Fruit fly (Drosophila melanogaster) whole organism, prepupa: Measurements from ENCODE around the gene Sry-alpha.

Experiments
- CG31627 ChIP-seq: fragments of 200-800 bp; sonication (Bioruptor generic); optimal IDR thresholded peaks from 3 replicates; lab custom pipeline; 2016; ENCODE audit warnings: missing biosample characterization, missing genetic modification characterization
- CG4318 ChIP-seq: fragments of 200-800 bp; sonication (Bioruptor generic); optimal IDR thresholded peaks from 3 replicates; lab custom pipeline; 2017; ENCODE audit warnings: missing biosample characterization, mild to moderate bottlenecking, missing genetic modification characterization
- CG6792 ChIP-seq: fragments of 200-800 bp; sonication (Bioruptor generic); optimal IDR thresholded peaks from 3 replicates; lab custom pipeline; 2016; ENCODE audit warnings: missing biosample characterization, missing genetic modification characterization
- Eip75B ChIP-seq: fragments of 200-800 bp; sonication (Bioruptor generic); optimal IDR thresholded peaks from 3 replicates; lab custom pipeline; 2016; ENCODE audit warnings: missing biosample characterization, missing genetic modification characterization
- achi ChIP-seq: fragments of 200-800 bp; sonication (Bioruptor generic); optimal IDR thresholded peaks from 3 replicates; lab custom pipeline; 2016; ENCODE audit warnings: missing biosample characterization, missing genetic modification characterization

DNA sequence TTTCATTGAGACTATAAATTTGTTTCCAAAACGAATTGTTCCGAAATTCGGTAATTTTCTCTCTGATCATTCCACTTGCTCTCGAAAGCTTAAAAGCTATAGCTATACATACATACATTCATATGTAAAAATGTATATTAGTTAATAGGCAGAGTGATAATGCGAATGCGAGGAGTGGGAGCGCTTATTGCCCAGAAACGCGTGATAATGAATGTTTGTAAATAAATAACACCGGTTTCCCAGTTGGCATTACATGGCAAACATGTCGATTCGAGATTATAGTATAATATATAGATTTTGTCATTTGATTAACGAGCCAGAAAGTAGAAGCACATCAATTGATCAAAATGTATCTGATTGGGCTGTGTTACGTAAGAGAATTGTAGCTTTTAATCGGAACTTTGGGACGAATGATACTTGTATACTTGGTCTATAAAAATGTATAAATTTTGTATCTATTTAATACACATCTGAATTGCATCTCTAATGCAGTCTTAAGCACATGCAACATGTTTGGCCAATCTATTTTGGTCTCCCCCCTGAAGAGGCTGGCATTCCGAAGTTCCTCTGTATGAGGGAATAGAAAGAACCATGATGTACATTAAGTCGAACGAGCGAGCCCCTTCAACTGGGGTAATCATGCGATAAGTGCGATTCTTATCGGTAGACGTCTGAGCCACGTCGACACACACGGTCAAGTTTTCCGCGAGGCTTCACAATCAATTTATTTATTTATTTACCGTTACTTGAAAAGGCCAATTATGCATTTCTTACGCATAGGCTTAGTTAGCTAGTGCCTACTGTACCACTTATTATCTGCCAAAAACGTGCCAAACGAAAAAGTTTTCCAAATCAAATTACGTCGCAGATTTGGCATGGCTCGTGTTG is 26.7 kb upstream of the Sry-alpha start:
- TF ChIP-seq achi (GFP tag; lab: Kevin White, UChicago) (peak; percentile 32), CG31627 (GFP tag; lab: Kevin White, UChicago) (peak; percentile 17), Eip75B (GFP tag; lab: Kevin White, UChicago) (no peak), CG4318 (no peak), CG6792 (GFP tag; lab: Kevin White, UChicago) (no peak)
